Worm (Caenorhabditis elegans) whole organism, young adult: ENCODE data around the gene F07C3.2.

ENCODE experiments used
- B0019.2 ChIP-seq: fragments of 200-800 bp; sonication (Bioruptor generic); conservative IDR thresholded peaks from 2 replicates; pipeline ENCODE4 v1.3.6; 2022; ENCODE audit warnings: missing genetic modification reagents, missing genetic modification characterization, missing compliant biosample characterization
- B0261.1 ChIP-seq: sonication (generic microtip); optimal IDR thresholded peaks from 2 replicates; lab custom pipeline; 2016; ENCODE audit warnings: mild to moderate bottlenecking, missing genetic modification characterization, moderate library complexity, missing compliant biosample characterization
- B0336.3 ChIP-seq: fragments of 200-800 bp; sonication (Bioruptor generic); IDR thresholded peaks from 2 replicates; pipeline ENCODE4 v1.3.6; 2022; ENCODE audit warnings: missing genetic modification characterization, missing compliant biosample characterization
- C06A6.2 ChIP-seq: fragments of 200-800 bp; sonication (Bioruptor generic); conservative IDR thresholded peaks from 2 replicates; pipeline ENCODE4 v1.3.6; 2022; ENCODE audit warnings: missing genetic modification characterization, missing compliant biosample characterization
- C17E4.6 ChIP-seq: fragments of 200-800 bp; sonication (Bioruptor generic); IDR thresholded peaks from 2 replicates; pipeline ENCODE4 v1.3.6; 2022; ENCODE audit warnings: missing genetic modification reagents, missing genetic modification characterization, missing compliant biosample characterization
- D2030.7 ChIP-seq: fragments of 200-800 bp; sonication (Bioruptor generic); IDR thresholded peaks from 2 replicates; pipeline ENCODE4 v1.3.6; 2022; ENCODE audit warnings: missing genetic modification reagents, missing genetic modification characterization, missing compliant biosample characterization
- F39B2.1 ChIP-seq: fragments of 200-800 bp; sonication (Bioruptor generic); IDR thresholded peaks from 2 replicates; pipeline ENCODE4 v1.3.6; 2022; ENCODE audit warnings: missing genetic modification reagents, missing genetic modification characterization, missing compliant biosample characterization
- F49E8.2 ChIP-seq: sonication (generic microtip); optimal IDR thresholded peaks from 3 replicates; lab custom pipeline; 2017; ENCODE audit warnings: missing genetic modification characterization, mild to moderate bottlenecking, missing compliant biosample characterization, antibody characterized with exemption, moderate library complexity; ENCODE audit not compliant: insufficient read depth
- F52B5.7 ChIP-seq: sonication (generic microtip); optimal IDR thresholded peaks from 2 replicates; lab custom pipeline; 2016; ENCODE audit warnings: mild to moderate bottlenecking, missing genetic modification characterization, missing compliant biosample characterization
- K11D2.4 ChIP-seq: fragments of 200-800 bp; sonication (Bioruptor generic); IDR thresholded peaks from 2 replicates; pipeline ENCODE4 v1.3.6; 2022; ENCODE audit warnings: missing genetic modification reagents, missing genetic modification characterization, missing compliant biosample characterization
- K12H6.12 ChIP-seq: fragments of 200-800 bp; sonication (Bioruptor generic); optimal IDR thresholded peaks from 2 replicates; lab custom pipeline; 2018; ENCODE audit warnings: mild to moderate bottlenecking, missing genetic modification characterization, missing compliant biosample characterization
- Y53G8AR.9 ChIP-seq: fragments of 200-800 bp; sonication (Bioruptor generic); conservative IDR thresholded peaks from 2 replicates; pipeline ENCODE4 v1.3.6; 2022; ENCODE audit warnings: missing genetic modification reagents, missing genetic modification characterization, missing compliant biosample characterization
- Y79H2A.3 ChIP-seq: fragments of 200-800 bp; sonication (Bioruptor generic); conservative IDR thresholded peaks from 2 replicates; pipeline ENCODE4 v1.3.6; 2022; ENCODE audit warnings: missing genetic modification reagents, missing genetic modification characterization, missing compliant biosample characterization
- atf-7 ChIP-seq: sonication (generic microtip); optimal IDR thresholded peaks from 2 replicates; lab custom pipeline; 2017; ENCODE audit warnings: mild to moderate bottlenecking, missing genetic modification characterization, missing compliant biosample characterization
- athp-1 ChIP-seq: sonication (generic microtip); optimal IDR thresholded peaks from 2 replicates; lab custom pipeline; 2017; ENCODE audit warnings: mild to moderate bottlenecking, missing genetic modification characterization, missing compliant biosample characterization
- attf-5 ChIP-seq: fragments of 200-800 bp; sonication (Bioruptor generic); optimal IDR thresholded peaks from 2 replicates; lab custom pipeline; 2018; ENCODE audit warnings: mild to moderate bottlenecking, missing genetic modification characterization, missing compliant biosample characterization
- bed-1 ChIP-seq: fragments of 200-800 bp; sonication (Bioruptor generic); IDR thresholded peaks from 2 replicates; pipeline ENCODE4 v1.3.6; 2022; ENCODE audit warnings: missing genetic modification reagents, missing genetic modification characterization, missing compliant biosample characterization
- bed-2 ChIP-seq: fragments of 200-800 bp; sonication (Bioruptor generic); IDR thresholded peaks from 2 replicates; pipeline ENCODE4 v1.3.6; 2022; ENCODE audit warnings: missing genetic modification reagents, missing genetic modification characterization, missing compliant biosample characterization
- cebp-1 ChIP-seq, 2 experiments: fragments of 200-800 bp in 1 of 2; sonication (Bioruptor generic) in 1 of 2; sonication (generic microtip) in 1 of 2; IDR thresholded peaks in 1 of 2; optimal IDR thresholded peaks in 1 of 2; 2 replicates each; pipeline versions ENCODE4 v1.3.6 to Lab custom; 2017 to 2022; ENCODE audit warnings: missing compliant biosample characterization in 2 of 2, missing genetic modification characterization in 2 of 2, mild to moderate bottlenecking in 1 of 2, missing genetic modification reagents in 1 of 2, moderate library complexity in 1 of 2
- ceh-40 ChIP-seq: fragments of 200-800 bp; sonication (Bioruptor generic); IDR thresholded peaks from 2 replicates; pipeline ENCODE4 v1.3.6; 2022; ENCODE audit warnings: missing genetic modification characterization, missing compliant biosample characterization
- ceh-79 ChIP-seq: sonication (generic microtip); optimal IDR thresholded peaks from 2 replicates; lab custom pipeline; 2017; ENCODE audit warnings: mild to moderate bottlenecking, missing genetic modification characterization, missing compliant biosample characterization
- dpff-1 ChIP-seq: sonication (generic microtip); optimal IDR thresholded peaks from 2 replicates; lab custom pipeline; 2017; ENCODE audit warnings: mild to moderate bottlenecking, missing genetic modification characterization, missing compliant biosample characterization
- dpl-1 ChIP-seq: fragments of 150-350 bp; optimal IDR thresholded peaks from 2 replicates; lab custom pipeline; 2014; ENCODE audit warnings: missing biosample characterization, missing genetic modification reagents, missing genetic modification characterization
- efl-1 ChIP-seq: fragments of 150-350 bp; optimal IDR thresholded peaks from 2 replicates; lab custom pipeline; 2014; ENCODE audit warnings: missing biosample characterization, missing genetic modification reagents, missing genetic modification characterization
- egl-44 ChIP-seq: fragments of 200-800 bp; sonication (Bioruptor generic); IDR thresholded peaks from 2 replicates; pipeline ENCODE4 v1.3.6; 2022; ENCODE audit warnings: missing genetic modification reagents, missing genetic modification characterization, missing compliant biosample characterization
- egrh-3 ChIP-seq: fragments of 200-800 bp; sonication (Bioruptor generic); IDR thresholded peaks from 2 replicates; pipeline ENCODE4 v1.3.6; 2022; ENCODE audit warnings: missing genetic modification reagents, missing genetic modification characterization, missing compliant biosample characterization
- him-1 ChIP-seq: sonication (generic microtip); optimal IDR thresholded peaks from 2 replicates; lab custom pipeline; 2016; ENCODE audit warnings: missing genotype, missing genetic modification reagents, missing genetic modification characterization, missing compliant biosample characterization
- hmg-20 ChIP-seq: fragments of 200-800 bp; sonication (Bioruptor generic); IDR thresholded peaks from 2 replicates; pipeline ENCODE4 v1.3.6; 2022; ENCODE audit warnings: missing genetic modification reagents, missing genetic modification characterization, missing compliant biosample characterization
- hsf-1 ChIP-seq: fragments of 200-800 bp; sonication (Bioruptor generic); IDR thresholded peaks from 2 replicates; pipeline ENCODE4 v1.3.6; 2022; ENCODE audit warnings: missing genetic modification reagents, missing genetic modification characterization, missing compliant biosample characterization
- let-526 ChIP-seq: fragments of 200-800 bp; sonication (Bioruptor generic); IDR thresholded peaks from 2 replicates; pipeline ENCODE4 v1.3.6; 2022; ENCODE audit warnings: missing genetic modification reagents, missing genetic modification characterization, missing compliant biosample characterization
- lin-54 ChIP-seq: fragments of 200-800 bp; sonication (Bioruptor generic); optimal IDR thresholded peaks from 2 replicates; lab custom pipeline; 2018; ENCODE audit warnings: mild to moderate bottlenecking, missing genetic modification characterization, missing compliant biosample characterization
- lsl-1 ChIP-seq: fragments of 200-800 bp; sonication (Bioruptor generic); optimal IDR thresholded peaks from 2 replicates; lab custom pipeline; 2018; ENCODE audit warnings: mild to moderate bottlenecking, missing genetic modification characterization, moderate library complexity, missing compliant biosample characterization
- mel-28 ChIP-seq: sonication (generic microtip); optimal IDR thresholded peaks from 2 replicates; lab custom pipeline; 2016; ENCODE audit warnings: borderline replicate concordance, mild to moderate bottlenecking, missing genetic modification characterization, missing compliant biosample characterization
- mes-4 ChIP-seq: sonication (generic microtip); optimal IDR thresholded peaks from 2 replicates; lab custom pipeline; 2016; ENCODE audit warnings: missing genotype, missing genetic modification characterization, missing compliant biosample characterization
- nfya-1 ChIP-seq: sonication (generic microtip); optimal IDR thresholded peaks from 2 replicates; lab custom pipeline; 2017; ENCODE audit warnings: antibody characterized with exemption, missing compliant biosample characterization, missing genetic modification characterization, borderline replicate concordance; ENCODE audit not compliant: insufficient read depth
- nhr-120 ChIP-seq: fragments of 200-800 bp; sonication (Bioruptor generic); IDR thresholded peaks from 2 replicates; pipeline ENCODE4 v1.3.6; 2022; ENCODE audit warnings: missing genetic modification characterization, missing compliant biosample characterization
- nhr-179 ChIP-seq: sonication (generic microtip); optimal IDR thresholded peaks from 2 replicates; lab custom pipeline; 2016; ENCODE audit warnings: mild to moderate bottlenecking, missing genetic modification characterization, missing compliant biosample characterization
- nhr-80 ChIP-seq: sonication (generic microtip); optimal IDR thresholded peaks from 2 replicates; lab custom pipeline; 2016; ENCODE audit warnings: missing genetic modification characterization, missing compliant biosample characterization
- sdz-38 ChIP-seq: sonication (generic microtip); optimal IDR thresholded peaks from 2 replicates; lab custom pipeline; 2016; ENCODE audit warnings: missing genotype, missing genetic modification characterization, missing compliant biosample characterization
- sea-2 ChIP-seq: fragments of 200-800 bp; sonication (Bioruptor generic); IDR thresholded peaks from 2 replicates; pipeline ENCODE4 v1.3.6; 2022; ENCODE audit warnings: missing genetic modification characterization, missing compliant biosample characterization
- snpc-3.4 ChIP-seq: sonication (generic microtip); optimal IDR thresholded peaks from 2 replicates; lab custom pipeline; 2017; ENCODE audit warnings: missing genetic modification characterization, mild to moderate bottlenecking, missing compliant biosample characterization, antibody characterized with exemption, moderate library complexity, missing genotype, missing genetic modification reagents
- snpc-4 ChIP-seq, 5 experiments: fragments of 150-350 bp in 1 of 5; sonication (generic microtip) in 4 of 5; optimal IDR thresholded peaks; 2 replicates each; lab custom pipeline; 2014 to 2018; ENCODE audit warnings: missing genetic modification characterization in 5 of 5, missing biosample characterization in 3 of 5, antibody characterized with exemption in 2 of 5, mild to moderate bottlenecking in 2 of 5, missing compliant biosample characterization in 2 of 5, missing genotype in 2 of 5, moderate library complexity in 2 of 5, missing genetic modification reagents in 1 of 5
- tbx-9 ChIP-seq: sonication (generic microtip); optimal IDR thresholded peaks from 2 replicates; lab custom pipeline; 2016; ENCODE audit warnings: borderline replicate concordance, missing genetic modification characterization, inconsistent platforms, missing compliant biosample characterization
- unc-62 ChIP-seq: fragments of 150-350 bp; optimal IDR thresholded peaks from 2 replicates; lab custom pipeline; 2014; ENCODE audit warnings: missing biosample characterization, missing genetic modification reagents, missing genetic modification characterization
- zfh-2 ChIP-seq: fragments of 200-800 bp; sonication (Bioruptor generic); conservative IDR thresholded peaks from 2 replicates; pipeline ENCODE4 v1.3.6; 2022; ENCODE audit warnings: missing genetic modification reagents, missing genetic modification characterization, missing compliant biosample characterization
- zim-3 ChIP-seq: sonication (generic microtip); optimal IDR thresholded peaks from 2 replicates; lab custom pipeline; 2017; ENCODE audit warnings: mild to moderate bottlenecking, missing genetic modification characterization, moderate library complexity, missing compliant biosample characterization
- ztf-18 ChIP-seq: sonication (generic microtip); optimal IDR thresholded peaks from 2 replicates; lab custom pipeline; 2016; ENCODE audit warnings: missing genotype, mild to moderate bottlenecking, missing genetic modification characterization, missing compliant biosample characterization
- ztf-22 ChIP-seq: fragments of 200-800 bp; sonication (Bioruptor generic); optimal IDR thresholded peaks from 2 replicates; lab custom pipeline; 2018; ENCODE audit warnings: mild to moderate bottlenecking, missing genetic modification characterization, moderate library complexity, missing compliant biosample characterization
- ztf-3 ChIP-seq: fragments of 200-800 bp; sonication (Bioruptor generic); optimal IDR thresholded peaks from 2 replicates; lab custom pipeline; 2018; ENCODE audit warnings: mild to moderate bottlenecking, missing genetic modification characterization, missing compliant biosample characterization

F07C3.2 gene

ce11 chrV:9220444-9220843 lies 5.5 kb upstream of the F07C3.2 start (continued):
- peak; percentile 57 for TF ChIP-seq efl-1 (GFP tag; lab: Kevin White, UChicago)
- TF ChIP-seq C17E4.6 (GFP tag; lab: Robert Waterston, UW) = no peak
- no peak for TF ChIP-seq unc-62 (GFP tag; lab: Kevin White, UChicago)
- TF ChIP-seq egl-44 = no peak
- TF ChIP-seq zfh-2 (GFP tag; lab: Robert Waterston, UW) = no peak
- TF ChIP-seq F49E8.2 (tag; lab: Kevin White, UChicago) = peak; percentile 21
- TF ChIP-seq cebp-1 (GFP tag; IDR thresholded peaks at IDR 0.05; lab: Robert Waterston, UW) = no peak
- no peak for TF ChIP-seq cebp-1 (tag; optimal IDR thresholded peaks at IDR 0.05; lab: Kevin White, UChicago)
- no peak for TF ChIP-seq B0336.3 (GFP tag; lab: Robert Waterston, UW)
- peak; percentile 73 for TF ChIP-seq lin-54 (GFP tag; lab: Kevin White, UChicago)
- no peak for TF ChIP-seq ceh-79 (tag; lab: Kevin White, UChicago)
- no peak for TF ChIP-seq K11D2.4
- TF ChIP-seq ceh-40 (GFP tag; lab: Robert Waterston, UW) = no peak
- TF ChIP-seq egrh-3 (GFP tag; lab: Robert Waterston, UW) = no peak
- TF ChIP-seq nfya-1 (tag; lab: Kevin White, UChicago) = no peak
- no peak for TF ChIP-seq hmg-20 (GFP tag; lab: Robert Waterston, UW)
- TF ChIP-seq B0019.2 = no peak
- no peak for TF ChIP-seq athp-1 (tag; lab: Kevin White, UChicago)
- no peak for TF ChIP-seq zim-3 (tag; lab: Kevin White, UChicago)
- TF ChIP-seq sdz-38 = no peak
- TF ChIP-seq snpc-3.4 (tag; lab: Kevin White, UChicago) = no peak
- no peak for TF ChIP-seq snpc-4 (GFP tag; optimal IDR thresholded peaks at IDR 0.05; lab: Kevin White, UChicago)
- peak in 1 of 4 experiments; percentile 7 for TF ChIP-seq snpc-4 (tag; optimal IDR thresholded peaks at IDR 0.05; lab: Kevin White, UChicago)
- no peak for TF ChIP-seq B0261.1 (tag; lab: Kevin White, UChicago)
- TF ChIP-seq F39B2.1 = no peak
- TF ChIP-seq him-1 (tag; lab: Kevin White, UChicago) = no peak
- TF ChIP-seq nhr-120 (GFP tag; lab: Robert Waterston, UW) = no peak
- no peak for TF ChIP-seq dpff-1
- no peak for TF ChIP-seq ztf-3
- no peak for TF ChIP-seq nhr-80 (tag; lab: Kevin White, UChicago)
- peak; percentile 25 for TF ChIP-seq lsl-1 (GFP tag; lab: Kevin White, UChicago)
- TF ChIP-seq K12H6.12 (tag; lab: Kevin White, UChicago) = no peak
- no peak for TF ChIP-seq Y53G8AR.9 (GFP tag; lab: Robert Waterston, UW)
- TF ChIP-seq bed-2 = no peak
- no peak for TF ChIP-seq nhr-179 (tag; lab: Kevin White, UChicago)
- no peak for TF ChIP-seq Y79H2A.3 (GFP tag; lab: Robert Waterston, UW)
- TF ChIP-seq D2030.7 (GFP tag; lab: Robert Waterston, UW) = no peak
- no peak for TF ChIP-seq C06A6.2 (GFP tag; lab: Robert Waterston, UW)
- no peak for TF ChIP-seq tbx-9 (tag; lab: Kevin White, UChicago)
- TF ChIP-seq ztf-22 (GFP tag; lab: Kevin White, UChicago) = no peak
- TF ChIP-seq atf-7 = no peak
- no peak for TF ChIP-seq mes-4 (tag; lab: Kevin White, UChicago)
- TF ChIP-seq F52B5.7 (tag; lab: Kevin White, UChicago) = no peak
- no peak for TF ChIP-seq let-526 (GFP tag; lab: Robert Waterston, UW)
- TF ChIP-seq sea-2 (GFP tag; lab: Robert Waterston, UW) = no peak
- no peak for TF ChIP-seq mel-28 (tag; lab: Kevin White, UChicago)
- no peak for TF ChIP-seq attf-5 (GFP tag; lab: Kevin White, UChicago)
- peak; percentile 50 for TF ChIP-seq ztf-18
- no peak for TF ChIP-seq hsf-1 (GFP tag; lab: Robert Waterston, UW)
- no peak for TF ChIP-seq bed-1 (GFP tag; lab: Robert Waterston, UW)
- peak; percentile 49 for TF ChIP-seq dpl-1 (GFP tag; lab: Kevin White, UChicago)
